Worm (Caenorhabditis elegans): ENCODE results near the gene ztf-14.

DNA sequence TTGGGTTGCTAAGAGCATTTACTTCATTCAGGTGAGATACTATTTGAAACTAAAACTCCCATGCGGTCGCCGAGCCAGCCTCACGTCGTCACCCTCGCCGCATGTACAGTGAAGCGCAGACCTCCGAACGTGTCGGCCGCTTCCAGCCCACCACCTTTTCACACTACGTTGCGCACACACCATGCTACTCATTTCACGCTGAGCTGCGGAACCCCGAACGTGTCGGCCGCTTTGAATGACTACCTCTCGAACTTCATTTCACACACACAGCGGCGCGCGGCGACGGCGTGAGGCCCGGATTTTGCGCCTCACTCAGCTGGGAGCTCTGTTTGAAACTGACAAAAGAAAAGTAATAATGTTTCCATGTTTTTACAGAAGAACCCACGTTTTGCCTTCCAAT is 14.2 kb upstream of the ztf-14 start:
- TF ChIP-seq swsn-7 (tag; optimal IDR thresholded peaks at IDR 0.05) (no peak), unc-62 (GFP tag; optimal IDR thresholded peaks at IDR 0.05) (no peak), mep-1 (tag; optimal IDR thresholded peaks at IDR 0.05) (no peak), nhr-76 (tag; optimal IDR thresholded peaks at IDR 0.05) (no peak), fkh-10 (GFP tag; optimal IDR thresholded peaks at IDR 0.05) (no peak), fos-1 (tag; optimal IDR thresholded peaks at IDR 0.05) (no peak), F16B12.6 (tag; optimal IDR thresholded peaks at IDR 0.05) (no peak), blmp-1 (tag; optimal IDR thresholded peaks at IDR 0.05) (no peak), isw-1 (GFP tag; IDR thresholded peaks at IDR 0.05) (no peak), ztf-11 (tag; optimal IDR thresholded peaks at IDR 0.05) (no peak)

Measured in whole organism, L1 larva.